Worm (Caenorhabditis elegans) whole organism, late embryonic: ENCODE data around the gene T06E8.8.

ENCODE experiments used
- ama-1 ChIP-seq: fragments of 150-350 bp; optimal IDR thresholded peaks from 2 replicates; lab custom pipeline; 2014
- ceh-2 ChIP-seq: sonication (generic microtip); optimal IDR thresholded peaks from 2 replicates; lab custom pipeline; 2016; ENCODE audit warnings: missing genotype, missing genetic modification characterization, missing compliant biosample characterization
- dmd-4 ChIP-seq: sonication (generic microtip); optimal IDR thresholded peaks from 2 replicates; lab custom pipeline; 2016; ENCODE audit warnings: borderline replicate concordance, missing genetic modification characterization, missing compliant biosample characterization
- fkh-10 ChIP-seq: fragments of 150-350 bp; optimal IDR thresholded peaks from 2 replicates; lab custom pipeline; 2014; ENCODE audit warnings: missing biosample characterization, missing genetic modification reagents, missing genetic modification characterization
- fkh-6 ChIP-seq: sonication (generic microtip); optimal IDR thresholded peaks from 2 replicates; lab custom pipeline; 2016; ENCODE audit warnings: missing genetic modification characterization, missing compliant biosample characterization
- hlh-13 ChIP-seq: fragments of 200-800 bp; sonication (Bioruptor generic); optimal IDR thresholded peaks from 2 replicates; lab custom pipeline; 2018; ENCODE audit warnings: mild to moderate bottlenecking, missing genetic modification characterization, missing compliant biosample characterization
- hlh-30 ChIP-seq: sonication (generic microtip); optimal IDR thresholded peaks from 2 replicates; lab custom pipeline; 2017; ENCODE audit warnings: antibody characterized with exemption, missing genetic modification characterization, missing compliant biosample characterization; ENCODE audit not compliant: insufficient read depth
- nhr-11 ChIP-seq: fragments of 150-350 bp; optimal IDR thresholded peaks from 2 replicates; lab custom pipeline; 2014; ENCODE audit warnings: missing biosample characterization, missing genetic modification characterization
- pqm-1 ChIP-seq: sonication (generic microtip); optimal IDR thresholded peaks from 2 replicates; lab custom pipeline; 2016; ENCODE audit warnings: missing genetic modification characterization, missing compliant biosample characterization
- unc-86 ChIP-seq: sonication (generic microtip); optimal IDR thresholded peaks from 2 replicates; lab custom pipeline; 2016; ENCODE audit warnings: missing genetic modification characterization, missing compliant biosample characterization
- ztf-16 ChIP-seq: sonication (generic microtip); optimal IDR thresholded peaks from 2 replicates; lab custom pipeline; 2017; ENCODE audit warnings: missing genetic modification characterization, missing compliant biosample characterization

DNA sequence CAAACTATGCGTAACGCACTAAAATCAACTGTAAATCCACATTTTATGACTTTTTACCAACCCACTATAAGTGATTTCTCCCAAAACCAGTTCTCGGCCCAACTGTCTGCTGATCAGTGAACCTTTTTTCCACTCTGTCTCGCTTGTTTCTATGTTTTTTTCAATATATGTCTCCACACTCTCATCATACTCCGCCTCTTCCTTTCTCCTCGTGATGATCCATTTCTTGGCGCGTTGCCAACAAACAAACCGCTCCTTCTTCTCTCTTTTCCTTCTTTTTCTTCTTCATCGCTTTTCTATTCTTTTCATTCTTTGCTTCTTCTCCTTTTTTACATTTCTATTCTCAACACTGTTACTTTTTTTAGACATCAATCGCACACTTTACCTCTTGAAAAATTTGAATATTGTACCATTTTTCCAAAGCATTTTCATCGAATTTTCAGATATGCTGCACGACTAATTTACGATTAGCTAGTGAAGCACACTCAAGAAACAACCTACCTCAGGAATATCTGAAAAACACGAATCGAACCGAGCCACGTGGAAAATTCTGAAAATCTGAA, at the start of gene T06E8.8:
- TF ChIP-seq fkh-6, result no peak
- no peak for TF ChIP-seq pqm-1 (tag; lab: Kevin White, UChicago)
- TF ChIP-seq ama-1 (lab: Kevin White, UChicago), result no peak
- no peak for TF ChIP-seq ztf-16 (tag; lab: Kevin White, UChicago)
- no peak for TF ChIP-seq dmd-4
- no peak for TF ChIP-seq ceh-2
- TF ChIP-seq hlh-30 (tag; lab: Kevin White, UChicago), result no peak
- TF ChIP-seq unc-86 (tag; lab: Kevin White, UChicago), result no peak
- TF ChIP-seq nhr-11 (tag; lab: Kevin White, UChicago), result no peak
- TF ChIP-seq fkh-10 (GFP tag; lab: Kevin White, UChicago), result no peak
- TF ChIP-seq hlh-13 (GFP tag; lab: Kevin White, UChicago), result no peak
